Fruit fly (Drosophila melanogaster) whole organism, prepupa: ENCODE data around the gene MME1.

Experiments
- Blimp-1 ChIP-seq: fragments of 200-800 bp; sonication (Bioruptor generic); optimal IDR thresholded peaks from 3 replicates; lab custom pipeline; 2017; ENCODE audit warnings: missing biosample characterization, missing genetic modification characterization, mild to moderate bottlenecking, moderate library complexity, missing genetic modification reagents
- Eip75B ChIP-seq: fragments of 200-800 bp; sonication (Bioruptor generic); optimal IDR thresholded peaks from 3 replicates; lab custom pipeline; 2016; ENCODE audit warnings: missing biosample characterization, missing genetic modification characterization
- Eip93F ChIP-seq: fragments of 200-800 bp; sonication (Bioruptor generic); optimal IDR thresholded peaks from 2 replicates; lab custom pipeline; 2016; ENCODE audit warnings: missing biosample characterization, mild to moderate bottlenecking, missing genetic modification characterization
- Ets96B ChIP-seq: fragments of 200-800 bp; optimal IDR thresholded peaks from 2 replicates; lab custom pipeline; 2019; ENCODE audit warnings: missing biosample characterization, mild to moderate bottlenecking, missing genetic modification characterization, moderate library complexity
- lz ChIP-seq: fragments of 200-800 bp; sonication (Bioruptor generic); optimal IDR thresholded peaks from 3 replicates; lab custom pipeline; 2016; ENCODE audit warnings: missing biosample characterization, missing genetic modification characterization
- topi ChIP-seq: fragments of 200-800 bp; sonication (Bioruptor generic); optimal IDR thresholded peaks from 3 replicates; lab custom pipeline; 2016; ENCODE audit warnings: missing biosample characterization, missing genetic modification characterization

dm6 chr2L:7004304-7004703 lies 23.0 kb upstream of the MME1 start:
- peak; percentile 27 for TF ChIP-seq Blimp-1
- TF ChIP-seq topi: no peak
- TF ChIP-seq lz (GFP tag; lab: Kevin White, UChicago): no peak
- no peak for TF ChIP-seq Ets96B (tag; lab: Kevin White, UChicago)
- no peak for TF ChIP-seq Eip75B (GFP tag; lab: Kevin White, UChicago)
- TF ChIP-seq Eip93F (GFP tag; lab: Kevin White, UChicago): no peak
